Worm (Caenorhabditis elegans) whole organism, young adult: ENCODE measurements around the gene srbc-41.

Source experiments
- bed-2 ChIP-seq: fragments of 200-800 bp; sonication (Bioruptor generic); IDR thresholded peaks from 2 replicates; pipeline ENCODE4 v1.3.6; 2022; ENCODE audit warnings: missing genetic modification reagents, missing genetic modification characterization, missing compliant biosample characterization
- dpl-1 ChIP-seq: fragments of 150-350 bp; optimal IDR thresholded peaks from 2 replicates; lab custom pipeline; 2014; ENCODE audit warnings: missing biosample characterization, missing genetic modification reagents, missing genetic modification characterization

DNA sequence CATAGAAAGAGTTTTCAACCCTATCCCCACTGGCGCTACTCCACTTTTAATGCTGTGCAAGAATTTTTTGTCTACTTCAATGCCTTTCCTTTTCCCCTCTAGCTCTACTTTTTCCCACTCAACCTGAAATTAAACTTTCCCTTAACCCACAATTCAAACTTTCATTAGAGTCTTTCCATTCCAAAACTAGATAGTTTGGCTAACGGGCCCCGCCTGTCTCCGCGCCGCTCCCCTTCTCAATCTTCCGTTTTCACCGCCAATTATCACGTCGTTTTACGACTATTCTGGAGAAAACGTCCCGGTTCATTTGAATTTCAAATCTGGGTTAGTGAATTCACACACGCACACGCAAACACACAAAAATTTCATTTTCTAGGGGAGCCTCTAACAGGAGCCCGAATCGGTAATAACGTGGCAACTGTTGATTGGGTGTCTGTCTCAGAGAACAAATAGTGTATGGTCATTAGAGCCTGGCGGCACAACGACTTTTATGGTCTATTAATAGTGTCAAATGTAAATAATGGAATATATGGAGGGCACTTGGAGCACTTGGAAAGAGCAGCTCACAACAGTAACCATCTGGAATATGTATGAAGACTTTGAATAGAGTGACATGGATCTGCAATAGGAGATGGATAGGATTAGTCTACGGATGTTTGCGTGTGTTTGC lies 44.7 kb downstream of the srbc-41 start:
- TF ChIP-seq bed-2 (GFP tag; lab: Robert Waterston, UW), result no peak
- TF ChIP-seq dpl-1 (GFP tag; lab: Kevin White, UChicago), result no peak
